Worm (Caenorhabditis elegans): Measurements from ENCODE around the gene nspg-9.

DNA sequence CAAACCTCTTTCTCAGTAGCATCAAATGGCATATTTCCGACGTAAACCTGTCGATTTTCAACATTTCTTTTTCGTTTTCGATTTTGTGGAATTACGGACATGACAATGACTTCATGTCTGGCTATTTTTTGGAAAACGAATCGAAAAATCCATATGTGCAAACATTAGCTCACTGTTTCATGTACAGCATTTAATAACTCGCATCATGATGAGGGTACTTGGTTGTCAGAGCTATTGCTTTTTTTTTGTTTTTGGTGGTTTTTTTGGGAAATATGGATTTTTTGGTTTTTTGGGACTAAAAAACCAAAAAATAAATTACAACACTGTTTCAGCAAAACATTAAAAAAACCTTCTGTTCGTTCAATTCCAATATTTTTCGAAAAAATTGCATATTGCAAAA lies 55.7 kb downstream of the nspg-9 start, which contains the start of gene Y57G11A.5:
- TF ChIP-seq ceh-45 (GFP tag; IDR thresholded peaks at IDR 0.05) (no peak), ceh-31 (tag; optimal IDR thresholded peaks at IDR 0.05) (no peak), hlh-30 (tag; optimal IDR thresholded peaks at IDR 0.05; ENCODE audit: insufficient read depth) (no peak), hlh-6 (tag; optimal IDR thresholded peaks at IDR 0.05) (no peak), C38D4.7 (GFP tag; optimal IDR thresholded peaks at IDR 0.05) (no peak), unc-3 (GFP tag; conservative IDR thresholded peaks at IDR 0.05) (no peak), unc-3 (tag; optimal IDR thresholded peaks at IDR 0.05) (no peak), rnt-1 (tag; optimal IDR thresholded peaks at IDR 0.05) (no peak), pha-2 (tag; optimal IDR thresholded peaks at IDR 0.05) (no peak), dmd-4 (tag; optimal IDR thresholded peaks at IDR 0.05; ENCODE audit: borderline replicate concordance) (no peak)

Data from whole organism, late embryonic.